Worm (Caenorhabditis elegans): Measurements from ENCODE around the gene ZK1127.3.

- TF ChIP-seq nhr-237 (tag; optimal IDR thresholded peaks at IDR 0.05) (no peak), ama-1 (optimal IDR thresholded peaks at IDR 0.05) (no peak), ceh-28 (tag; optimal IDR thresholded peaks at IDR 0.05) (peak; percentile 34), lin-39 (tag; optimal IDR thresholded peaks at IDR 0.05) (no peak), aly-2 (tag; optimal IDR thresholded peaks at IDR 0.05) (no peak), ztf-11 (tag; optimal IDR thresholded peaks at IDR 0.05) (no peak), egl-27 (tag; optimal IDR thresholded peaks at IDR 0.05) (no peak), lin-15B (tag; optimal IDR thresholded peaks at IDR 0.05) (peak; percentile 72), zag-1 (tag; optimal IDR thresholded peaks at IDR 0.05) (no peak), fos-1 (tag; optimal IDR thresholded peaks at IDR 0.05) (no peak)
Measured at ce11 chrII:7022370-7023001, 32.6 kb upstream of the ZK1127.3 start, which contains the start of the genes lst-6 and lst-5.
